Fruit fly (Drosophila melanogaster) whole organism, pupa: ENCODE results near the gene CG10194.

Experiments used
- CG13204 ChIP-seq: fragments of 200-800 bp; sonication (Bioruptor generic); optimal IDR thresholded peaks from 2 replicates; lab custom pipeline; 2018; ENCODE audit warnings: missing biosample characterization, mild to moderate bottlenecking, missing genetic modification characterization, moderate library complexity
- CG14655 ChIP-seq: fragments of 200-800 bp; sonication (Bioruptor generic); optimal IDR thresholded peaks from 3 replicates; lab custom pipeline; 2017; ENCODE audit warnings: mild to moderate bottlenecking, missing biosample characterization, missing genetic modification reagents, missing genetic modification characterization
- CG17806 ChIP-seq: fragments of 200-800 bp; sonication (Bioruptor generic); optimal IDR thresholded peaks from 2 replicates; lab custom pipeline; 2018; ENCODE audit warnings: missing biosample characterization, mild to moderate bottlenecking, missing genetic modification characterization, moderate library complexity
- CG4496 ChIP-seq: fragments of 200-800 bp; sonication (Bioruptor generic); IDR thresholded peaks from 3 replicates; pipeline ENCODE4 v1.3.6; 2022; ENCODE audit warnings: missing biosample characterization, missing genetic modification characterization
- CG8301 ChIP-seq: fragments of 200-800 bp; sonication (Bioruptor generic); optimal IDR thresholded peaks from 2 replicates; lab custom pipeline; 2018; ENCODE audit warnings: missing biosample characterization, mild to moderate bottlenecking, missing genetic modification characterization
- Pif1A ChIP-seq: fragments of 200-800 bp; sonication (Bioruptor generic); optimal IDR thresholded peaks from 3 replicates; lab custom pipeline; 2016; ENCODE audit warnings: missing biosample characterization, missing genetic modification characterization
- Pif1B ChIP-seq: fragments of 200-800 bp; sonication (Bioruptor generic); optimal IDR thresholded peaks from 3 replicates; lab custom pipeline; 2016; ENCODE audit warnings: missing biosample characterization, missing genetic modification characterization
- rn ChIP-seq: fragments of 200-800 bp; sonication (Bioruptor generic); IDR thresholded peaks from 2 replicates; pipeline ENCODE4 v1.3.6; 2022; ENCODE audit warnings: missing biosample characterization, missing genetic modification characterization

DNA sequence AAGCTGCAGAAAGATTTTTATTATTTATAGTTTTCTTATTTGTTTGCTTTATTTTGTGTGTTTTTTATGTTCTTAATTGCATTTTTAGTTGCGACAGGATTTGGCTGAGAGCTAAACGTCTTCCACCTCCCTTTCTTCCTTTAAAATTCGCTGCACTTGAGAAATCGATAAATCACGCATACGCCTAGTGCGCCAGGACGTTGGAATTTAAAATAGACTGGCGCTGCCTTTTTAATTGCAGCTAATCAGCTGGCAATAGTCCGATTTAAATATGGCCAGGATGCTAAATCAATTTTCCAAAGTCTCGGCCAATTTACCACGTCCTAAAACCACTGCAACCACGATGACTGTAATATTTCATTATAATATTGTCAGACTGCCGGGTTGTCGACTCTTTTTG, 36.9 kb upstream of the CG10194 start:
- no peak for TF ChIP-seq CG4496 (GFP tag; lab: Robert Waterston, UW)
- TF ChIP-seq Pif1B (GFP tag; lab: Kevin White, UChicago) = no peak
- TF ChIP-seq CG17806 (tag; lab: Kevin White, UChicago) = no peak
- no peak for TF ChIP-seq CG8301
- TF ChIP-seq CG13204 (GFP tag; lab: Kevin White, UChicago) = no peak
- TF ChIP-seq CG14655 = no peak
- no peak for TF ChIP-seq Pif1A (GFP tag; lab: Kevin White, UChicago)
- TF ChIP-seq rn (GFP tag; lab: Robert Waterston, UW) = no peak
